Worm (Caenorhabditis elegans) whole organism, L3 larva: ENCODE results near the gene C05D12.2.

Source experiments
- nhr-237 ChIP-seq: fragments of 150-350 bp; optimal IDR thresholded peaks from 2 replicates; lab custom pipeline; 2014; ENCODE audit warnings: missing biosample characterization, missing genetic modification characterization
- nhr-25 ChIP-seq: sonication (generic microtip); optimal IDR thresholded peaks from 2 replicates; lab custom pipeline; 2017; ENCODE audit warnings: missing biosample characterization, missing genetic modification characterization
- ztf-11 ChIP-seq: fragments of 150-350 bp; optimal IDR thresholded peaks from 2 replicates; lab custom pipeline; 2014; ENCODE audit warnings: missing biosample characterization, missing genetic modification characterization
- ztf-4 ChIP-seq: fragments of 150-350 bp; optimal IDR thresholded peaks from 2 replicates; lab custom pipeline; 2014; ENCODE audit warnings: missing biosample characterization, missing genetic modification characterization

ce11 chrII:11438417-11438816 lies 20.3 kb downstream of the C05D12.2 start, which contains the start of gene vha-6:
- TF ChIP-seq nhr-237 (tag; lab: Kevin White, UChicago) (no peak), ztf-11 (tag; lab: Kevin White, UChicago) (no peak), nhr-25 (tag; lab: Kevin White, UChicago) (no peak), ztf-4 (tag; lab: Kevin White, UChicago) (no peak)
